Worm (Caenorhabditis elegans) whole organism, L3 larva: ENCODE data around the gene clp-10.
A peak's percentile ranks its signal among the peaks of the same experiment; 100 is the strongest.

Experiments used
- R02D3.7 ChIP-seq: fragments of 150-350 bp; optimal IDR thresholded peaks from 2 replicates; lab custom pipeline; 2014; ENCODE audit warnings: missing biosample characterization, missing genetic modification characterization
- ZK546.5 ChIP-seq: sonication (generic microtip); optimal IDR thresholded peaks from 2 replicates; lab custom pipeline; 2017; ENCODE audit warnings: missing biosample characterization, missing genetic modification characterization
- ceh-28 ChIP-seq: fragments of 150-350 bp; optimal IDR thresholded peaks from 2 replicates; lab custom pipeline; 2014; ENCODE audit warnings: missing biosample characterization, missing genetic modification reagents, missing genetic modification characterization
- ceh-9 ChIP-seq: sonication (generic microtip); optimal IDR thresholded peaks from 2 replicates; lab custom pipeline; 2018; ENCODE audit warnings: missing biosample characterization, missing genetic modification characterization
- daf-12 ChIP-seq: fragments of 150-350 bp; optimal IDR thresholded peaks from 2 replicates; lab custom pipeline; 2014; ENCODE audit warnings: missing biosample characterization, missing genetic modification reagents, missing genetic modification characterization
- egl-27 ChIP-seq: sonication (generic microtip); optimal IDR thresholded peaks from 4 replicates; lab custom pipeline; 2017; ENCODE audit warnings: missing biosample characterization, missing genetic modification reagents, missing genetic modification characterization
- egl-5 ChIP-seq: fragments of 150-350 bp; optimal IDR thresholded peaks from 2 replicates; lab custom pipeline; 2017; ENCODE audit warnings: missing biosample characterization, missing genetic modification reagents, missing genetic modification characterization, inconsistent platforms
- elt-1 ChIP-seq: fragments of 150-350 bp; optimal IDR thresholded peaks from 2 replicates; lab custom pipeline; 2014; ENCODE audit warnings: missing biosample characterization, missing genetic modification characterization
- elt-2 ChIP-seq: sonication (generic microtip); optimal IDR thresholded peaks from 2 replicates; lab custom pipeline; 2016; ENCODE audit warnings: missing genetic modification reagents, mild to moderate bottlenecking, missing genetic modification characterization, missing compliant biosample characterization
- elt-3 ChIP-seq, 3 experiments: fragments of 150-350 bp in 1 of 3; sonication (generic microtip) in 2 of 3; optimal IDR thresholded peaks; 2 replicates in 2 of 3; 4 replicates in 1 of 3; lab custom pipeline; 2014 to 2017; ENCODE audit warnings: missing biosample characterization in 3 of 3, missing genetic modification characterization in 3 of 3
- eor-1 ChIP-seq, 2 experiments: fragments of 150-350 bp; optimal IDR thresholded peaks; 2 replicates each; lab custom pipeline; 2014 to 2018; ENCODE audit warnings: missing biosample characterization in 2 of 2, missing genetic modification characterization in 2 of 2
- fkh-10 ChIP-seq: sonication (generic microtip); optimal IDR thresholded peaks from 2 replicates; lab custom pipeline; 2017; ENCODE audit warnings: missing biosample characterization, missing genetic modification reagents, missing genetic modification characterization
- fkh-2 ChIP-seq: fragments of 150-350 bp; optimal IDR thresholded peaks from 2 replicates; lab custom pipeline; 2014; ENCODE audit warnings: missing biosample characterization, missing genetic modification reagents, missing genetic modification characterization
- hmg-11 ChIP-seq: sonication (generic microtip); optimal IDR thresholded peaks from 2 replicates; lab custom pipeline; 2016; ENCODE audit warnings: missing genetic modification characterization, missing compliant biosample characterization
- jun-1 ChIP-seq: fragments of 150-350 bp; optimal IDR thresholded peaks from 2 replicates; lab custom pipeline; 2014; ENCODE audit warnings: missing biosample characterization, missing genetic modification reagents, missing genetic modification characterization
- lin-15B ChIP-seq: fragments of 150-350 bp; optimal IDR thresholded peaks from 2 replicates; lab custom pipeline; 2014; ENCODE audit warnings: missing biosample characterization, missing genetic modification characterization
- lin-39 ChIP-seq: fragments of 150-350 bp; optimal IDR thresholded peaks from 2 replicates; lab custom pipeline; 2018; ENCODE audit warnings: missing biosample characterization, missing genetic modification reagents, missing genetic modification characterization
- lsy-12 ChIP-seq: sonication (generic microtip); optimal IDR thresholded peaks from 2 replicates; lab custom pipeline; 2016; ENCODE audit warnings: mild to moderate bottlenecking, missing genetic modification characterization, missing compliant biosample characterization
- mdl-1 ChIP-seq: fragments of 150-350 bp; optimal IDR thresholded peaks from 2 replicates; lab custom pipeline; 2014; ENCODE audit warnings: missing biosample characterization, missing genetic modification characterization
- mml-1 ChIP-seq: fragments of 150-350 bp; sonication (generic microtip); optimal IDR thresholded peaks from 3 replicates; lab custom pipeline; 2014; ENCODE audit warnings: missing biosample characterization, missing genetic modification characterization
- nhr-12 ChIP-seq: fragments of 150-350 bp; optimal IDR thresholded peaks from 2 replicates; lab custom pipeline; 2014; ENCODE audit warnings: missing biosample characterization, missing genetic modification characterization
- nhr-23 ChIP-seq: fragments of 150-350 bp; optimal IDR thresholded peaks from 2 replicates; lab custom pipeline; 2014; ENCODE audit warnings: missing biosample characterization, missing genetic modification reagents, missing genetic modification characterization
- nhr-237 ChIP-seq: fragments of 150-350 bp; optimal IDR thresholded peaks from 2 replicates; lab custom pipeline; 2014; ENCODE audit warnings: missing biosample characterization, missing genetic modification characterization
- nhr-25 ChIP-seq: sonication (generic microtip); optimal IDR thresholded peaks from 2 replicates; lab custom pipeline; 2017; ENCODE audit warnings: missing biosample characterization, missing genetic modification characterization
- nhr-28 ChIP-seq: fragments of 150-350 bp; optimal IDR thresholded peaks from 2 replicates; lab custom pipeline; 2014; ENCODE audit warnings: missing biosample characterization, missing genetic modification characterization
- nhr-43 ChIP-seq: sonication (generic microtip); optimal IDR thresholded peaks from 2 replicates; lab custom pipeline; 2016; ENCODE audit warnings: mild to moderate bottlenecking, missing genetic modification characterization, missing compliant biosample characterization; ENCODE audit not compliant: poor library complexity, severe bottlenecking
- nhr-67 ChIP-seq: fragments of 150-350 bp; optimal IDR thresholded peaks from 2 replicates; lab custom pipeline; 2014; ENCODE audit warnings: missing biosample characterization, missing genetic modification characterization
- nhr-76 ChIP-seq: fragments of 150-350 bp; sonication (generic microtip); optimal IDR thresholded peaks from 5 replicates; lab custom pipeline; 2014; ENCODE audit warnings: missing biosample characterization, missing genetic modification characterization
- nhr-77 ChIP-seq: fragments of 150-350 bp; optimal IDR thresholded peaks from 2 replicates; lab custom pipeline; 2014; ENCODE audit warnings: missing biosample characterization, missing genetic modification characterization
- pha-4 ChIP-seq: fragments of 150-350 bp; optimal IDR thresholded peaks from 2 replicates; lab custom pipeline; 2014; ENCODE audit warnings: missing biosample characterization, missing genetic modification reagents, missing genetic modification characterization
- pqm-1 ChIP-seq: fragments of 150-350 bp; optimal IDR thresholded peaks from 2 replicates; lab custom pipeline; 2017; ENCODE audit warnings: missing biosample characterization, missing genetic modification characterization, inconsistent platforms
- sea-2 ChIP-seq: fragments of 150-350 bp; sonication (generic microtip); optimal IDR thresholded peaks from 4 replicates; lab custom pipeline; 2014; ENCODE audit warnings: missing biosample characterization, missing genetic modification reagents, missing genetic modification characterization
- skn-1 ChIP-seq: fragments of 150-350 bp; optimal IDR thresholded peaks from 2 replicates; lab custom pipeline; 2014; ENCODE audit warnings: missing biosample characterization, missing genetic modification characterization
- snpc-4 ChIP-seq: fragments of 150-350 bp; optimal IDR thresholded peaks from 2 replicates; lab custom pipeline; 2014; ENCODE audit warnings: missing biosample characterization, missing genetic modification characterization
- tbx-2 ChIP-seq: sonication (generic microtip); optimal IDR thresholded peaks from 2 replicates; lab custom pipeline; 2016; ENCODE audit warnings: mild to moderate bottlenecking, missing genetic modification characterization, missing compliant biosample characterization
- unc-39 ChIP-seq: sonication (generic microtip); optimal IDR thresholded peaks from 4 replicates; lab custom pipeline; 2017; ENCODE audit warnings: missing biosample characterization, missing genetic modification characterization
- zag-1 ChIP-seq: fragments of 150-350 bp; optimal IDR thresholded peaks from 2 replicates; lab custom pipeline; 2014; ENCODE audit warnings: missing biosample characterization, missing genetic modification characterization
- ztf-11 ChIP-seq: fragments of 150-350 bp; optimal IDR thresholded peaks from 2 replicates; lab custom pipeline; 2014; ENCODE audit warnings: missing biosample characterization, missing genetic modification characterization
- ztf-4 ChIP-seq: fragments of 150-350 bp; optimal IDR thresholded peaks from 2 replicates; lab custom pipeline; 2014; ENCODE audit warnings: missing biosample characterization, missing genetic modification characterization

Gene clp-10

DNA sequence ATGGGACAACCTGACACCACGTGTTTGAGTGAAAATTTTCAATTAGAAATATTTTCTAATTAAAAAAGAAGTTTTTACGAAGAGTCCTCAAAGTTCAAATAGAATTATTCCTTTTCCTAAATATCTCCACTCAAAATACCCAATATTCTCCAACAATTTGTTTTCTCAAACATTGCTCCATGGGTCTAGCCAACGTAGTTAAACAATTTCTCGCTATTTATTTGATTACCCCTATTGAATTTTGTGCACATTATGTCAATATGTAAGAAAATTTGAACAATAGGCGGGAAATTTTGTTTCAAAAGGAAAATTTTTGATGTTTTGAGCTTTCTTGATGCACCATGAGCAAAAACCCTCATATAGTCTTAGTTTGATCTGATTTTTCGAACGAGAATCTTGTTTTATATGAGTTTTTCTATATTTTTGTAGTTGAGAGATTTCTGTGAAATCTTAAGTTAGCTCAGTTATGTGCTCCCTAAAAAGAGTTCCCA is 24.4 kb upstream of the clp-10 start (continued):
- TF ChIP-seq tbx-2 (tag; lab: Kevin White, UChicago) (peak; percentile 58), nhr-23 (tag; lab: Kevin White, UChicago) (peak; percentile 1), unc-39 (tag; lab: Kevin White, UChicago) (no peak), elt-3 (tag; optimal IDR thresholded peaks at IDR 0.05; lab: Kevin White, UChicago) (peak in 1 of 3 experiments; percentile 78), R02D3.7 (no peak), zag-1 (peak; percentile 28), elt-1 (tag; lab: Kevin White, UChicago) (no peak), skn-1 (tag; lab: Kevin White, UChicago) (no peak), lin-15B (tag; lab: Kevin White, UChicago) (no peak), fkh-10 (GFP tag; lab: Kevin White, UChicago) (no peak), mml-1 (tag; lab: Kevin White, UChicago) (no peak), sea-2 (no peak)

DNA sequence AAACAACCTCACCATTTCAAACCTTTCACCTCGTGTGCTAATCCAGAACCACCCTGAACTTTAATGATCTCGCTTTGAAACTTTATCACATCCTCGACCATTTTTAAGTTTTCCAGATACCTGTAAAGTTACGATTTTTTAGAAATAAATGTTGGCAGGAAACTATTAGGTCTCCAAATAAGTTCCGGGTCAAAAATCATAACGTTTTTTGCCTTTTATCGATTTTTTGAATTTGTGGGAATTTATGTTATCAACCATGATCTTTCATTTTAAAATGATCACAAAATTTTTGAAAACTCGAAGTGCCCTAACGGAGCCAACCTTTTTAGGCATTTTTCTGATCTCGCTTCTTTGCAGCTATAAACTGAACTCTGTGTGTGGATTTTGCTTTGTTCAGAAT is 23.0 kb upstream of the clp-10 start, which contains the start of gene btb-5:
TSS of gene btb-5 (minus strand) at position 101 of the 400 bp plus-strand sequence.
- TF ChIP-seq skn-1 (tag; lab: Kevin White, UChicago) (no peak), sea-2 (no peak), hmg-11 (no peak), unc-39 (tag; lab: Kevin White, UChicago) (no peak), nhr-12 (tag; lab: Kevin White, UChicago) (no peak), elt-1 (tag; lab: Kevin White, UChicago) (no peak), nhr-43 (tag; lab: Kevin White, UChicago) (no peak), egl-27 (tag; lab: Kevin White, UChicago) (no peak), daf-12 (tag; lab: Kevin White, UChicago) (no peak), nhr-28 (no peak), snpc-4 (tag; lab: Kevin White, UChicago) (no peak), ZK546.5 (tag; lab: Kevin White, UChicago) (no peak), nhr-67 (no peak), fkh-2 (tag; lab: Kevin White, UChicago) (no peak), lin-15B (tag; lab: Kevin White, UChicago) (no peak), lsy-12 (tag; lab: Kevin White, UChicago) (no peak), mdl-1 (tag; lab: Kevin White, UChicago) (no peak), nhr-237 (tag; lab: Kevin White, UChicago) (no peak), zag-1 (no peak), pha-4 (tag; lab: Kevin White, UChicago) (no peak)

DNA sequence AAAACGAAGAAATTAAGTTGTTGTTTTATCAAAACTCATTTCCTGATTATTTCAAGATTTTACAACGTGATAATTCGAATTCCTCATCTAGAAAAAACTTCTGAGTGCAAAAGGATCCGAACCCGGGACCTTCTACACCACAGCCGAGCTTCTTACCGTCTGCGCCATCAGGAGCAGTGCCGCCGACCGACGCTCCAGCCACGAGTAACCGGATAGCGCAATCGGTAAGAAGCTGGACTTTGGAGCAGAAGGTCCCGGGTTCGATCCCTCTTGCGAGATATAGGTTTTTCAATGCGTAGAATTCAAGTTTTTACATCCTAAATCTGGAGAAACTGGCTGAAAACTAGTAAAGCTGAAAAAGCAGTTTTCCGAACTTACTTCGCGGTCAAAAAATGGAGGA is 15.7 kb upstream of the clp-10 start:
- TF ChIP-seq ceh-28 (tag; lab: Kevin White, UChicago): no peak
- TF ChIP-seq daf-12 (tag; lab: Kevin White, UChicago): no peak
- no peak for TF ChIP-seq nhr-67
- no peak for TF ChIP-seq mdl-1 (tag; lab: Kevin White, UChicago)
- no peak for TF ChIP-seq R02D3.7
- TF ChIP-seq elt-2 (tag; lab: Kevin White, UChicago): no peak
- no peak for TF ChIP-seq fkh-2 (tag; lab: Kevin White, UChicago)
- TF ChIP-seq hmg-11: no peak
- no peak for TF ChIP-seq elt-1 (tag; lab: Kevin White, UChicago)
- TF ChIP-seq zag-1: no peak
- no peak for TF ChIP-seq mml-1 (tag; lab: Kevin White, UChicago)
- no peak for TF ChIP-seq nhr-77 (tag; lab: Kevin White, UChicago)
- TF ChIP-seq elt-3 (tag; optimal IDR thresholded peaks at IDR 0.05; lab: Kevin White, UChicago): no peak

DNA sequence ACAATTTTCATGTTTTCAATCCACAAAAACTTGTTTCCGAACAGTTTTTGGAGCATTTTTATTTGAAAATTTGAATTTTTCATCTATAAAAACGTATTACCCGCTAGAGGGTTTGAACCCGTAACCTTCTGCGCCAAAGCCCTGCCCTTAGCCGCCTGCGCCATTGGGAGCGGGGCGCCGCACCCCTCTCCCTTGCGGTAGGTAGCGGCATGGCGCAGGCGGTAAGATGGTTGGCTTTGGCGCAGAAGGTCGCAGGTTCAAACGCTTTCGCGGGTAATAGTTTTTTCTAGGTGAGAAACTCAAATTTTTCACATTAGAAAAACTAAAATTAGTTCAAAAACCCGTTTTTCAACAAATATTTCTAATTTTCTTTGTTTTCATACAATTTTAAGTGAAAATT is 13.6 kb upstream of the clp-10 start:
- TF ChIP-seq nhr-12 (tag; lab: Kevin White, UChicago) (no peak), nhr-237 (tag; lab: Kevin White, UChicago) (no peak), nhr-23 (tag; lab: Kevin White, UChicago) (no peak), lin-15B (tag; lab: Kevin White, UChicago) (no peak), ceh-9 (tag; lab: Kevin White, UChicago) (no peak)

DNA sequence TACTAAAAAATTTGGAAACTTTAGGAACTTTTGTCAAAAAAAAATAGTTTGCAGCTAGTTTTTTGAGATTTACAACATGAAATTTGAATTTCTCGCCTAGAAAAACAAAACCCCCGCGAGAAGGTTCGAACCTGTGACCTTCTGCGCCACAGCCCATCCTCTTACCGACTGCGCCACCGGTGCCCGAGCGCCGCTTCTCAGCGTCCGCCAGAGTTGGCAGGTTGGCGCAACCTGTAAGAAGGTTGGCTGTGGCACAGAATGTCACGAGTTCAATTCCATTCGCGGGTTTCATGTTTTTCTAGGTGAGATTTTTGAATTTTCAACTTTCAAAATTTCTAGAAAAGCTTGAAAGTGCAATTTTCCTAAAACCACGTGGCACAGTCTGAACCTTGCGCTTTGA is 12.4 kb upstream of the clp-10 start:
- TF ChIP-seq jun-1: no peak
- TF ChIP-seq, all 47 proteins: peak for 0

DNA sequence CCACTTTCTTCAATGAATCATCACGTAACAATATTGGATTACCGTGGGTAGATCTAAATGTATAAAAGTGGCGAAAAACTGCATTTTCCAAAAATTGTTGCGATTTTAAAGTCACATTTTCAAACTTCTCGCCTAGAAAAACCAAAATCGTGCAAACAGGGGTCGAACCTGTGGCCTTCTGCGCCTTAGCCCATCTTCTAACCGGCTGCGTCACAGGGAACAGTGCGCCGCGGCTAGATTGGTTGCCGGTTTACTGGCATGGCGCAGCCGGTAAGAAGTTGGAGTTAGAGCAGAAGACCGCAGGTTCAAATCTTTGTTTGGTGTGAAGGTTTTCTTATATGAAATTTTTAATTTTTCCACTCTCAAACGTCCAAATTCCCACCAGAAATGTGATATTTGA is 11.0 kb upstream of the clp-10 start:
- TF ChIP-seq ZK546.5 (tag; lab: Kevin White, UChicago) (no peak), lsy-12 (tag; lab: Kevin White, UChicago) (no peak), nhr-77 (tag; lab: Kevin White, UChicago) (no peak), nhr-76 (tag; lab: Kevin White, UChicago) (no peak), pqm-1 (tag; lab: Kevin White, UChicago) (no peak), ceh-9 (tag; lab: Kevin White, UChicago) (no peak), nhr-43 (tag; lab: Kevin White, UChicago) (no peak), nhr-23 (tag; lab: Kevin White, UChicago) (no peak), unc-39 (tag; lab: Kevin White, UChicago) (no peak), zag-1 (no peak), egl-5 (tag; lab: Kevin White, UChicago) (no peak), R02D3.7 (no peak), skn-1 (tag; lab: Kevin White, UChicago) (no peak), nhr-25 (no peak), ztf-11 (no peak), lin-39 (tag; lab: Kevin White, UChicago) (no peak), eor-1 (tag; optimal IDR thresholded peaks at IDR 0.05; lab: Kevin White, UChicago) (no peak), ztf-4 (no peak)
